Fruit fly (Drosophila melanogaster): ENCODE measurements around the gene CG17746.

Gene CG17746

dm6 chr3L:3197464-3197863 is 41.9 kb downstream of the CG17746 start, which contains the start of gene CG14966 (continued):
- peak; percentile 89 for TF ChIP-seq pzg (GFP tag; optimal IDR thresholded peaks at IDR 0.05)
- TF ChIP-seq Jarid2 (GFP tag; optimal IDR thresholded peaks at IDR 0.05), result no peak
- no peak for TF ChIP-seq slou (GFP tag; optimal IDR thresholded peaks at IDR 0.05)
- no peak for TF ChIP-seq fd102C (GFP tag; optimal IDR thresholded peaks at IDR 0.05)
- no peak for TF ChIP-seq CG33557 (GFP tag; optimal IDR thresholded peaks at IDR 0.05)
- peak; percentile 84 to 98 for TF ChIP-seq crp (GFP tag; optimal IDR thresholded peaks at IDR 0.05)
- no peak for TF ChIP-seq otp (GFP tag; IDR thresholded peaks at IDR 0.05)
- TF ChIP-seq CG11695 (GFP tag; IDR thresholded peaks at IDR 0.05), result no peak
- TF ChIP-seq pb (GFP tag; optimal IDR thresholded peaks at IDR 0.05), result no peak
- TF ChIP-seq gem (tag; optimal IDR thresholded peaks at IDR 0.05), result peak; percentile 33
- peak; percentile 31 for TF ChIP-seq Fer1 (GFP tag; optimal IDR thresholded peaks at IDR 0.05)
- TF ChIP-seq CG1233 (GFP tag; optimal IDR thresholded peaks at IDR 0.05), result no peak
- TF ChIP-seq Mad (GFP tag; optimal IDR thresholded peaks at IDR 0.05), result peak; percentile 47
- no peak for TF ChIP-seq ranshi (GFP tag; IDR thresholded peaks at IDR 0.05)
- no peak for TF ChIP-seq Sox102F (GFP tag; optimal IDR thresholded peaks at IDR 0.05)
- peak; percentile 40; the same call in 1 of the 2 replicates for TF ChIP-seq vvl (GFP tag; IDR thresholded peaks at IDR 0.05)
- TF ChIP-seq CG10147 (GFP tag; optimal IDR thresholded peaks at IDR 0.05), result peak; percentile 5
- TF ChIP-seq Dfd (GFP tag; optimal IDR thresholded peaks at IDR 0.05), result no peak
- peak; percentile 76; the same call in 2 of the 3 replicates for TF ChIP-seq CG7963 (GFP tag; IDR thresholded peaks at IDR 0.05; ENCODE audit: partially characterized antibody)
- no peak for TF ChIP-seq Dip2 (GFP tag; IDR thresholded peaks at IDR 0.05)
- peak; percentile 20 to 48 for TF ChIP-seq dpn (GFP tag; optimal IDR thresholded peaks at IDR 0.05)
- TF ChIP-seq pho (GFP tag; optimal IDR thresholded peaks at IDR 0.05), result peak; percentile 29
- TF ChIP-seq ken (GFP tag; IDR thresholded peaks at IDR 0.05), result no peak
- TF ChIP-seq CG5180 (GFP tag; optimal IDR thresholded peaks at IDR 0.05), result no peak
- TF ChIP-seq D (optimal IDR thresholded peaks at IDR 0.05), result no peak
- no peak for TF ChIP-seq D (GFP tag; optimal IDR thresholded peaks at IDR 0.05)
- no peak for TF ChIP-seq CG4730 (GFP tag; IDR thresholded peaks at IDR 0.05)
- TF ChIP-seq CG6813 (GFP tag; optimal IDR thresholded peaks at IDR 0.05), result no peak
- no peak for TF ChIP-seq CG8281 (tag; optimal IDR thresholded peaks at IDR 0.05)
- no peak for TF ChIP-seq Nf-YB (GFP tag; optimal IDR thresholded peaks at IDR 0.05)
- peak; percentile 43 for TF ChIP-seq nmo (GFP tag; optimal IDR thresholded peaks at IDR 0.05)
- peak; percentile 33 for TF ChIP-seq fu2 (GFP tag; optimal IDR thresholded peaks at IDR 0.05)
- no peak for TF ChIP-seq Oaz (GFP tag; IDR thresholded peaks at IDR 0.05)
- no peak for TF ChIP-seq Atf3 (GFP tag; optimal IDR thresholded peaks at IDR 0.05)
- no peak for TF ChIP-seq CG31441 (GFP tag; IDR thresholded peaks at IDR 0.05)
- no peak for TF ChIP-seq ac (GFP tag; optimal IDR thresholded peaks at IDR 0.05)
- no peak for TF ChIP-seq Atf6 (GFP tag; IDR thresholded peaks at IDR 0.05)
- TF ChIP-seq ase (GFP tag; IDR thresholded peaks at IDR 0.05), result no peak
- no peak for TF ChIP-seq CG15011 (GFP tag; optimal IDR thresholded peaks at IDR 0.05)
- TF ChIP-seq CG7372 (GFP tag; IDR thresholded peaks at IDR 0.05), result no peak
- TF ChIP-seq CG1602 (GFP tag; optimal IDR thresholded peaks at IDR 0.05), result no peak
- peak; percentile 66 for TF ChIP-seq CG1603 (tag; optimal IDR thresholded peaks at IDR 0.05)
- no peak for TF ChIP-seq fd96Cb (tag; optimal IDR thresholded peaks at IDR 0.05)
- TF ChIP-seq CG6272 (GFP tag; IDR thresholded peaks at IDR 0.05), result no peak
- peak; percentile 75 for TF ChIP-seq vnd (GFP tag; IDR thresholded peaks at IDR 0.05; ENCODE audit: partially characterized antibody)
- TF ChIP-seq bowl (GFP tag; IDR thresholded peaks at IDR 0.05), result no peak
- TF ChIP-seq disco-r (GFP tag; optimal IDR thresholded peaks at IDR 0.05), result no peak
- TF ChIP-seq CG14667 (GFP tag; IDR thresholded peaks at IDR 0.05), result no peak
- TF ChIP-seq ap (GFP tag; IDR thresholded peaks at IDR 0.05), result no peak
- TF ChIP-seq tio (GFP tag; optimal IDR thresholded peaks at IDR 0.05), result no peak
- TF ChIP-seq CG18476 (GFP tag; optimal IDR thresholded peaks at IDR 0.05), result no peak
- TF ChIP-seq CG7839 (tag; optimal IDR thresholded peaks at IDR 0.05), result peak; percentile 23

Data from whole organism, embryonic.